Worm (Caenorhabditis elegans): ENCODE measurements around the gene mct-5.

Gene mct-5

ce11 chrII:7144307-7144706 lies 45.9 kb upstream of the mct-5 start, which contains the start of gene npr-31:
Gene npr-31, plus strand, starts transcription at chrII:7144607.
- TF ChIP-seq nhr-76 (tag; optimal IDR thresholded peaks at IDR 0.05) (no peak), daf-12 (tag; optimal IDR thresholded peaks at IDR 0.05) (no peak), ceh-32 (tag; optimal IDR thresholded peaks at IDR 0.05; ENCODE audit: poor library complexity) (no peak), D1046.2 (GFP tag; IDR thresholded peaks at IDR 0.05) (no peak), attf-4 (tag; optimal IDR thresholded peaks at IDR 0.05) (no peak), egl-43 (GFP tag; IDR thresholded peaks at IDR 0.05) (no peak), nhr-41 (GFP tag; IDR thresholded peaks at IDR 0.05) (no peak), unc-39 (tag; optimal IDR thresholded peaks at IDR 0.05) (no peak), Y75B8A.6 (GFP tag; IDR thresholded peaks at IDR 0.05) (no peak), ceh-28 (tag; optimal IDR thresholded peaks at IDR 0.05) (no peak), Y48G9A.11 (GFP tag; IDR thresholded peaks at IDR 0.05) (no peak), php-3 (GFP tag; IDR thresholded peaks at IDR 0.05) (no peak)

ce11 chrII:7139064-7139463 lies 40.7 kb upstream of the mct-5 start:
- TF ChIP-seq unc-62 (GFP tag; optimal IDR thresholded peaks at IDR 0.05 in 1 of 2) (peak in 1 of 2 experiments; percentile 53), unc-62 (tag; optimal IDR thresholded peaks at IDR 0.05) (no peak), dpl-1 (GFP tag; optimal IDR thresholded peaks at IDR 0.05) (no peak), nhr-28 (tag; optimal IDR thresholded peaks at IDR 0.05) (peak; percentile 60), nhr-237 (tag; optimal IDR thresholded peaks at IDR 0.05) (no peak), php-3 (GFP tag; IDR thresholded peaks at IDR 0.05) (peak; percentile 65), daf-16 (GFP tag; optimal IDR thresholded peaks at IDR 0.05) (no peak), daf-16 (tag; optimal IDR thresholded peaks at IDR 0.05) (peak; percentile 92), pqm-1 (tag; optimal IDR thresholded peaks at IDR 0.05) (peak; percentile 86)

DNA sequence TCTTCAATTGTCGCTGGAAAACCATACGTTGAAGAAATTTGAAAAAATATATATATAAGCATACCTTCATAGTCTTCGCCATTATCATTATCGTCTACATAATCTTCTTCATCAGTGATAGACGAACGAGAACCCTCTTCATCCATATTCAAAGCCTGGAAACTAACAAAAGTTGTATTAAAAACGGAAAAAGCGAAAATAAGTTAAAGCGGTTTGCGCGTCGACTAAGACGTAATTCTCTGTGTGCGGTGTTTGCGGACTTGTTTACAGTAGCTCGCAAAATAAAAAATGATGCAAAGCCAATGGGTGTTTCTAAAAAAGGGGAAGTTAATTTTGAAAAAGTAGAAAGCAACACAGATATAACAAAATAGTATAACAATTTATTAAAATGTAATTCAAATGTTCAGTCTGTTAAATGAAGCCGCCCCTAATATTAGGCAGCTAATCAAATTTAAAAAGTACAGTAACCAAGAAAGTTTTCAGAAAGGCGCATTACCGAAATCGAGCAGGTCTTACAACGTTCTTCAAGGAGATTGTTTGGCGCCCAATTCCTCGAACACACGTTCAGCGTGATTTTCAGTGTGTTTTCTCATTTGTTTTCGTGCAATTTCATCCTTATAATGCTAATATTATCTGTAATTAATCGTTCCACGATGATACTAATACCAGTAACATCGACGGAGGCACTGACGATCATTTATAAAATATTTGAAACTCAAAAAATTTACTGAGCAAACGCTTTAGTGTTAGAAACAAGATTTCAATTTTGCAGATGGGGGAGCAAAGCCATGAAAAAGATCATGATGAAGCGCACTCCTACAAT lies 33.7 kb upstream of the mct-5 start, which contains the start of the genes T07F8.4 and gld-3:
Gene T07F8.4, minus strand, starts transcription at position 162 of the 823 bp plus-strand sequence.
Gene gld-3, plus strand, starts transcription at position 773 of the 823 bp plus-strand sequence.
- TF ChIP-seq lsy-2 (tag; optimal IDR thresholded peaks at IDR 0.05) (peak in 1 of 2 experiments; percentile 96), mxl-3 (GFP tag; optimal IDR thresholded peaks at IDR 0.05) (no peak), zfp-2 (tag; optimal IDR thresholded peaks at IDR 0.05) (no peak), unc-62 (GFP tag; optimal IDR thresholded peaks at IDR 0.05 in 1 of 2) (peak in 1 of 2 experiments; percentile 55), unc-62 (tag; optimal IDR thresholded peaks at IDR 0.05) (no peak), aha-1 (tag) (no peak), lin-38 (GFP tag; IDR thresholded peaks at IDR 0.05) (peak; percentile 43), daf-16 (GFP tag; optimal IDR thresholded peaks at IDR 0.05) (no peak), daf-16 (tag; optimal IDR thresholded peaks at IDR 0.05) (peak; percentile 74), unc-130 (GFP tag; optimal IDR thresholded peaks at IDR 0.05) (peak; percentile 23), dmd-9 (GFP tag; IDR thresholded peaks at IDR 0.05) (no peak)

DNA sequence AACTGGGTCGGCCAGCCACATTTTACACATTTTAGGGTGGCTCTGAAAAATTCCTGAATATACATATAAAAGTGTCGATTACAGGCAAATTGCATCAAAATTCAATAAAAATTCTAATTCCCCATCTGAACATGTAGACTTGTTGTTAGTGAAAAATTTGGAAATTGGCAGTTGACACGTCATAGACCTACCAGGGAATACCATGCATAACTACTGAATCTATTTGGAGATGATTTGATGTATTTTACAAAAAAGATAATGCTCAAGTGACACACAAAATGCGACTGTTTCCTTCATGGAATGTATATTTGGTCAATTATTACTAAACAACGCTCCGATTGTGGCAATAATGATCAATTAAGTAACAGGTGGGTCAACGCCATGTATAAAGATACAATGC lies 28.1 kb upstream of the mct-5 start, which contains the start of gene F10E7.1:
Gene F10E7.1, plus strand, starts transcription at position 301 of the 400 bp plus-strand sequence.
- TF ChIP-seq nhr-102 (tag; optimal IDR thresholded peaks at IDR 0.05) = no peak
- TF ChIP-seq hmg-1.1 (GFP tag; IDR thresholded peaks at IDR 0.05) = no peak
- no peak for TF ChIP-seq gei-8 (GFP tag; optimal IDR thresholded peaks at IDR 0.05)
- TF ChIP-seq unc-62 (GFP tag; optimal IDR thresholded peaks at IDR 0.05 in 1 of 2) = peak in 1 of 2 experiments; percentile 49
- TF ChIP-seq unc-62 (tag; optimal IDR thresholded peaks at IDR 0.05) = no peak
- no peak for TF ChIP-seq nhr-25 (tag; optimal IDR thresholded peaks at IDR 0.05; ENCODE audit: borderline replicate concordance, insufficient read depth)
- TF ChIP-seq Y105C5A.15 (GFP tag; IDR thresholded peaks at IDR 0.05) = no peak
